Worm (Caenorhabditis elegans) whole organism, L2 larva: ENCODE data around the gene F36G3.1.

Source experiments
- C34F6.9 ChIP-seq: fragments of 150-350 bp; optimal IDR thresholded peaks from 2 replicates; lab custom pipeline; 2014; ENCODE audit warnings: missing biosample characterization, missing genetic modification characterization
- F13H6.1 ChIP-seq: sonication (generic microtip); optimal IDR thresholded peaks from 2 replicates; lab custom pipeline; 2016; ENCODE audit warnings: missing genetic modification characterization, missing compliant biosample characterization
- R02D3.7 ChIP-seq: fragments of 150-350 bp; optimal IDR thresholded peaks from 2 replicates; lab custom pipeline; 2014; ENCODE audit warnings: missing biosample characterization, missing genetic modification characterization
- Y55F3AM.14 ChIP-seq: fragments of 200-800 bp; sonication (Bioruptor generic); optimal IDR thresholded peaks from 2 replicates; lab custom pipeline; 2018; ENCODE audit warnings: mild to moderate bottlenecking, missing genetic modification characterization, missing compliant biosample characterization
- ZK546.5 ChIP-seq: sonication (generic microtip); optimal IDR thresholded peaks from 2 replicates; lab custom pipeline; 2017; ENCODE audit warnings: missing biosample characterization, missing genetic modification characterization
- alr-1 ChIP-seq: fragments of 150-350 bp; optimal IDR thresholded peaks from 2 replicates; lab custom pipeline; 2014; ENCODE audit warnings: missing biosample characterization, missing genetic modification characterization
- aly-2 ChIP-seq: fragments of 150-350 bp; optimal IDR thresholded peaks from 2 replicates; lab custom pipeline; 2014; ENCODE audit warnings: missing biosample characterization, missing genetic modification characterization
- ama-1 ChIP-seq: fragments of 150-350 bp; optimal IDR thresholded peaks from 2 replicates; lab custom pipeline; 2018; ENCODE audit warnings: inconsistent platforms
- blmp-1 ChIP-seq: sonication (generic microtip); optimal IDR thresholded peaks from 2 replicates; lab custom pipeline; 2017; ENCODE audit warnings: missing genetic modification characterization, mild to moderate bottlenecking, missing compliant biosample characterization, antibody characterized with exemption, moderate library complexity; ENCODE audit not compliant: insufficient read depth
- ceh-16 ChIP-seq: fragments of 150-350 bp; optimal IDR thresholded peaks from 2 replicates; lab custom pipeline; 2014; ENCODE audit warnings: missing biosample characterization, missing genetic modification characterization
- ceh-82 ChIP-seq: fragments of 150-350 bp; optimal IDR thresholded peaks from 2 replicates; lab custom pipeline; 2014; ENCODE audit warnings: missing biosample characterization, missing genetic modification characterization
- crh-2 ChIP-seq: sonication (generic microtip); optimal IDR thresholded peaks from 2 replicates; lab custom pipeline; 2017; ENCODE audit warnings: missing biosample characterization, missing genetic modification characterization
- dmd-4 ChIP-seq: sonication (generic microtip); optimal IDR thresholded peaks from 2 replicates; lab custom pipeline; 2017; ENCODE audit warnings: missing biosample characterization, missing genetic modification characterization
- egl-27 ChIP-seq: sonication (generic microtip); optimal IDR thresholded peaks from 3 replicates; lab custom pipeline; 2017; ENCODE audit warnings: missing biosample characterization, missing genetic modification reagents, missing genetic modification characterization
- elt-1 ChIP-seq: fragments of 150-350 bp; optimal IDR thresholded peaks from 2 replicates; lab custom pipeline; 2014; ENCODE audit warnings: missing biosample characterization, missing genetic modification characterization
- elt-3 ChIP-seq: sonication (generic microtip); optimal IDR thresholded peaks from 2 replicates; lab custom pipeline; 2017; ENCODE audit warnings: missing biosample characterization, missing genetic modification characterization
- fos-1 ChIP-seq: fragments of 150-350 bp; optimal IDR thresholded peaks from 2 replicates; lab custom pipeline; 2014; ENCODE audit warnings: missing biosample characterization, missing genetic modification characterization
- gmeb-1 ChIP-seq: fragments of 150-350 bp; optimal IDR thresholded peaks from 2 replicates; lab custom pipeline; 2014; ENCODE audit warnings: missing biosample characterization, missing genetic modification characterization
- lin-11 ChIP-seq: fragments of 150-350 bp; sonication (generic microtip); optimal IDR thresholded peaks from 2 replicates; lab custom pipeline; 2014; ENCODE audit warnings: missing biosample characterization, missing genetic modification characterization, inconsistent platforms, mixed read lengths
- lin-13 ChIP-seq: fragments of 150-350 bp; optimal IDR thresholded peaks from 2 replicates; lab custom pipeline; 2014; ENCODE audit warnings: missing biosample characterization, missing genetic modification reagents, missing genetic modification characterization
- lin-39 ChIP-seq: fragments of 150-350 bp; optimal IDR thresholded peaks from 2 replicates; lab custom pipeline; 2014; ENCODE audit warnings: missing biosample characterization, missing genetic modification reagents, missing genetic modification characterization
- lsy-2 ChIP-seq, 2 experiments: fragments of 150-350 bp in 1 of 2; sonication (generic microtip) in 1 of 2; optimal IDR thresholded peaks; 2 replicates each; lab custom pipeline; 2014 to 2017; ENCODE audit warnings: missing biosample characterization in 2 of 2, missing genetic modification characterization in 2 of 2
- mab-5 ChIP-seq: fragments of 150-350 bp; optimal IDR thresholded peaks from 2 replicates; lab custom pipeline; 2014; ENCODE audit warnings: missing biosample characterization, missing genetic modification characterization
- mbf-1 ChIP-seq: sonication (generic microtip); optimal IDR thresholded peaks from 2 replicates; lab custom pipeline; 2017; ENCODE audit warnings: missing biosample characterization, missing genetic modification characterization
- mdl-1 ChIP-seq, 2 experiments: fragments of 150-350 bp in 1 of 2; sonication (generic microtip) in 1 of 2; optimal IDR thresholded peaks; 2 replicates each; lab custom pipeline; 2017; ENCODE audit warnings: missing biosample characterization in 2 of 2, missing genetic modification characterization in 2 of 2
- nhr-10 ChIP-seq: sonication (generic microtip); optimal IDR thresholded peaks from 2 replicates; lab custom pipeline; 2017; ENCODE audit warnings: missing biosample characterization, missing genetic modification characterization
- nhr-11 ChIP-seq: fragments of 150-350 bp; optimal IDR thresholded peaks from 2 replicates; lab custom pipeline; 2014; ENCODE audit warnings: missing biosample characterization, missing genetic modification characterization
- nhr-12 ChIP-seq: fragments of 150-350 bp; optimal IDR thresholded peaks from 2 replicates; lab custom pipeline; 2014; ENCODE audit warnings: missing biosample characterization, missing genetic modification characterization
- nhr-129 ChIP-seq: fragments of 150-350 bp; optimal IDR thresholded peaks from 2 replicates; lab custom pipeline; 2014; ENCODE audit warnings: missing biosample characterization, missing genetic modification characterization
- nhr-21 ChIP-seq: fragments of 150-350 bp; optimal IDR thresholded peaks from 2 replicates; lab custom pipeline; 2014; ENCODE audit warnings: missing biosample characterization, missing genetic modification characterization
- nhr-23 ChIP-seq: fragments of 150-350 bp; optimal IDR thresholded peaks from 2 replicates; lab custom pipeline; 2014; ENCODE audit warnings: missing biosample characterization, missing genetic modification reagents, missing genetic modification characterization
- nhr-237 ChIP-seq: fragments of 150-350 bp; optimal IDR thresholded peaks from 2 replicates; lab custom pipeline; 2014; ENCODE audit warnings: missing biosample characterization, missing genetic modification characterization
- nhr-25 ChIP-seq: fragments of 150-350 bp; sonication (generic microtip); optimal IDR thresholded peaks from 3 replicates; lab custom pipeline; 2014; ENCODE audit warnings: missing biosample characterization, missing genetic modification characterization
- nhr-6 ChIP-seq: fragments of 150-350 bp; optimal IDR thresholded peaks from 2 replicates; lab custom pipeline; 2014; ENCODE audit warnings: missing biosample characterization, missing genetic modification characterization
- nhr-77 ChIP-seq: fragments of 150-350 bp; optimal IDR thresholded peaks from 2 replicates; lab custom pipeline; 2014; ENCODE audit warnings: missing biosample characterization, missing genetic modification characterization
- peb-1 ChIP-seq: fragments of 150-350 bp; optimal IDR thresholded peaks from 2 replicates; lab custom pipeline; 2014; ENCODE audit warnings: missing biosample characterization, missing genetic modification characterization
- sem-4 ChIP-seq: fragments of 150-350 bp; optimal IDR thresholded peaks from 2 replicates; lab custom pipeline; 2014; ENCODE audit warnings: missing biosample characterization, missing genetic modification reagents, missing genetic modification characterization
- skn-1 ChIP-seq: sonication (generic microtip); optimal IDR thresholded peaks from 2 replicates; lab custom pipeline; 2017; ENCODE audit warnings: missing biosample characterization, missing genetic modification characterization
- sma-3 ChIP-seq: sonication (generic microtip); optimal IDR thresholded peaks from 2 replicates; lab custom pipeline; 2016; ENCODE audit warnings: missing genetic modification reagents, missing genetic modification characterization, missing compliant biosample characterization
- sma-9 ChIP-seq, 2 experiments: fragments of 150-350 bp in 1 of 2; sonication (generic microtip) in 1 of 2; optimal IDR thresholded peaks; 2 replicates each; lab custom pipeline; 2014 to 2016; ENCODE audit warnings: missing genetic modification characterization in 2 of 2, mild to moderate bottlenecking in 1 of 2, missing biosample characterization in 1 of 2, missing compliant biosample characterization in 1 of 2, missing genetic modification reagents in 1 of 2, moderate library complexity in 1 of 2
- snpc-4 ChIP-seq: fragments of 150-350 bp; optimal IDR thresholded peaks from 2 replicates; lab custom pipeline; 2014; ENCODE audit warnings: missing biosample characterization, missing genetic modification characterization
- unc-39 ChIP-seq: fragments of 150-350 bp; optimal IDR thresholded peaks from 2 replicates; lab custom pipeline; 2014; ENCODE audit warnings: missing biosample characterization, missing genetic modification characterization
- unc-55 ChIP-seq: fragments of 150-350 bp; sonication (generic microtip); optimal IDR thresholded peaks from 3 replicates; lab custom pipeline; 2014; ENCODE audit warnings: missing biosample characterization, missing genetic modification reagents, missing genetic modification characterization
- unc-62 ChIP-seq: fragments of 150-350 bp; optimal IDR thresholded peaks from 2 replicates; lab custom pipeline; 2014; ENCODE audit warnings: missing biosample characterization, missing genetic modification reagents, missing genetic modification characterization
- zag-1 ChIP-seq: fragments of 150-350 bp; optimal IDR thresholded peaks from 2 replicates; lab custom pipeline; 2014; ENCODE audit warnings: missing biosample characterization, missing genetic modification characterization
- ztf-1 ChIP-seq: fragments of 200-800 bp; sonication (Bioruptor generic); conservative IDR thresholded peaks from 2 replicates; pipeline ENCODE4 v1.3.6; 2022; ENCODE audit warnings: missing genetic modification characterization, missing compliant biosample characterization
- ztf-11 ChIP-seq: sonication (generic microtip); optimal IDR thresholded peaks from 2 replicates; lab custom pipeline; 2017; ENCODE audit warnings: missing biosample characterization, missing genetic modification characterization
- ztf-4 ChIP-seq: fragments of 150-350 bp; optimal IDR thresholded peaks from 2 replicates; lab custom pipeline; 2014; ENCODE audit warnings: missing biosample characterization, missing genetic modification characterization

F36G3.1 gene

ce11 chrX:9789110-9789509, at the start of gene F36G3.1:
Gene F36G3.1, minus strand, starts transcription at chrX:9789210.
- TF ChIP-seq unc-55 (GFP tag; lab: Kevin White, UChicago) (no peak), Y55F3AM.14 (GFP tag; lab: Kevin White, UChicago) (no peak), dmd-4 (no peak), snpc-4 (no peak), nhr-25 (tag; lab: Kevin White, UChicago) (no peak), elt-1 (tag; lab: Kevin White, UChicago) (no peak)

ce11 chrX:9837989-9838541, 49.1 kb upstream of the F36G3.1 start, which contains the start of gene ipla-2:
Gene ipla-2, minus strand, starts transcription at chrX:9838039.
- TF ChIP-seq crh-2 (tag; lab: Kevin White, UChicago) (peak; percentile 88), lsy-2 (tag; optimal IDR thresholded peaks at IDR 0.05; lab: Kevin White, UChicago) (peak; percentile 24 to 79), alr-1 (no peak), C34F6.9 (tag; lab: Kevin White, UChicago) (peak; percentile 93), elt-3 (tag; lab: Kevin White, UChicago) (no peak), ztf-4 (tag; lab: Kevin White, UChicago) (peak; percentile 26), F13H6.1 (tag; lab: Kevin White, UChicago) (peak; percentile 57), mdl-1 (tag; optimal IDR thresholded peaks at IDR 0.05; lab: Kevin White, UChicago) (peak; percentile 21 to 92), nhr-23 (tag; lab: Kevin White, UChicago) (no peak), unc-39 (no peak), Y55F3AM.14 (GFP tag; lab: Kevin White, UChicago) (no peak), nhr-11 (tag; lab: Kevin White, UChicago) (no peak), lin-13 (GFP tag; lab: Kevin White, UChicago) (peak; percentile 55), nhr-21 (peak; percentile 3), ZK546.5 (tag; lab: Kevin White, UChicago) (no peak), nhr-6 (tag; lab: Kevin White, UChicago) (peak; percentile 65), unc-55 (GFP tag; lab: Kevin White, UChicago) (peak; percentile 71), ama-1 (lab: Kevin White, UChicago) (peak; percentile 4), sma-9 (GFP tag; optimal IDR thresholded peaks at IDR 0.05; lab: Kevin White, UChicago) (peak; percentile 59), sma-9 (tag; optimal IDR thresholded peaks at IDR 0.05; lab: Kevin White, UChicago) (no peak), unc-62 (GFP tag; lab: Kevin White, UChicago) (no peak), lin-39 (tag; lab: Kevin White, UChicago) (no peak), ceh-16 (tag; lab: Kevin White, UChicago) (no peak), mab-5 (tag; lab: Kevin White, UChicago) (no peak), aly-2 (tag; lab: Kevin White, UChicago) (no peak), skn-1 (peak; percentile 30), egl-27 (tag; lab: Kevin White, UChicago) (no peak), zag-1 (tag; lab: Kevin White, UChicago) (peak; percentile 38), dmd-4 (no peak), mbf-1 (tag; lab: Kevin White, UChicago) (no peak), blmp-1 (tag; lab: Kevin White, UChicago) (no peak), nhr-25 (tag; lab: Kevin White, UChicago) (peak; percentile 58), R02D3.7 (tag; lab: Kevin White, UChicago) (no peak), sem-4 (peak; percentile 74), nhr-129 (peak; percentile 91), ztf-11 (no peak), sma-3 (peak; percentile 4), gmeb-1 (tag; lab: Kevin White, UChicago) (no peak), snpc-4 (peak; percentile 8), lin-11 (tag; lab: Kevin White, UChicago) (peak; percentile 17), elt-1 (tag; lab: Kevin White, UChicago) (no peak), ztf-1 (GFP tag; lab: Robert Waterston, UW) (no peak), peb-1 (tag; lab: Kevin White, UChicago) (no peak), nhr-10 (tag; lab: Kevin White, UChicago) (no peak), fos-1 (tag; lab: Kevin White, UChicago) (peak; percentile 84), nhr-12 (tag; lab: Kevin White, UChicago) (no peak), ceh-82 (tag; lab: Kevin White, UChicago) (no peak), nhr-77 (tag; lab: Kevin White, UChicago) (no peak), nhr-237 (no peak)
